Fruit fly (Drosophila melanogaster): ENCODE results near the gene ND-51.

Gene ND-51

DNA sequence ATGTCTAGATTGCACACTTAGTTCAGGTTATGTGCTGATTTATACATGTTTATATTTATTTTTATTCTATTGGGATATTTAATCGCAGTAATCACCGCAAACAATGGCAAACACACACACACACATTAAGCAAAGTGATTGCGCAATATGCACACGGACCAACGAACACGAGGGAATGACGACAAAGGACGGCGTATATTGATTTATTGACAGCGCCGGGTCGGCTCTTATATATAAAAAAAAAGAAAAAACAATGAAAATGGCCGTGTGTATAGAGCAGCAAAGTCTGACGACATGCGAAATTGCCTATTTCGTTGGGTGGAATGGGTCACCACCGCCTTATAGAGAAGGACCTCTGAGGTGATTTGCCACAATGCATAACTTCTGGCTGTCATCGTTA lies 48.2 kb upstream of the ND-51 start:
- peak; percentile 33 for TF ChIP-seq abd-A (tag; optimal IDR thresholded peaks at IDR 0.05)
- peak; percentile 89 for TF ChIP-seq onecut (GFP tag; IDR thresholded peaks at IDR 0.05)
- TF ChIP-seq ATbp (GFP tag; optimal IDR thresholded peaks at IDR 0.05): no peak

DNA sequence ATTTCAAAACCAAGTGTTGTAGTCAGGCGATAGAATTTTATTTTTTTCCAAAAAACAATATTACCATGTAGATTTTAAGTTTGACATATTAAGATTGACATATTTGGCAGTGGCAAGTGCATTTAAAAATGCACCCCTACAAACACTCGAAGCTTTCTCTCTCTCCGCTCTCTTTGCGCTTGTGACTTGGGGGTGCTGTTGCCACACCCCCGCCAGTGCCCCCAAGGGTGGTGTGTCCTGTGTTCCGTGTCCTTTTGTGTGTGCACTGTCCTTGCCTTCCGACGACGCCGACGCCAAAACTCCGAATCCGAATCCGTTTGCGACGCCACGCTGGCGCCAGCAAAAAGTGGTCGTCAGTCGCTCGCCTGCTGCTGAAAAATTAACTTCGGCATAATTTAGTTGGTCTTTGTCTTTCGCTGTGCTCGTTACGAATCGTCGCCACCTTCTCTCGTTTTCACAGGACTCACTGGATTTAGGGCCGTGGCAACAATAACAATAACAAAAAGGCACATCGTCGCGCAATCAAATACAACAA lies 46.8 kb upstream of the ND-51 start:
- TF ChIP-seq CG12744 (GFP tag; optimal IDR thresholded peaks at IDR 0.05) (no peak), CG32532 (GFP tag; IDR thresholded peaks at IDR 0.05) (no peak), CG14965 (GFP tag; optimal IDR thresholded peaks at IDR 0.05; ENCODE audit: borderline replicate concordance) (no peak), Med (GFP tag) (peak; percentile 73), repo (GFP tag; optimal IDR thresholded peaks at IDR 0.05) (no peak), Kr (GFP tag; optimal IDR thresholded peaks at IDR 0.05) (no peak), Sin3A (optimal IDR thresholded peaks at IDR 0.05) (no peak), CG11456 (GFP tag; IDR thresholded peaks at IDR 0.05) (no peak), Nf-YA (GFP tag; IDR thresholded peaks at IDR 0.05) (no peak), B-H1 (GFP tag; IDR thresholded peaks at IDR 0.05) (no peak), chinmo (GFP tag; IDR thresholded peaks at IDR 0.05; ENCODE audit: partially characterized antibody) (0 out of 4 replicates have a peak, but pooled peaks have one; percentile 31), CG4617 (GFP tag; optimal IDR thresholded peaks at IDR 0.05; ENCODE audit: borderline replicate concordance) (no peak), gem (tag; optimal IDR thresholded peaks at IDR 0.05) (no peak), br (optimal IDR thresholded peaks at IDR 0.05) (no peak), Deaf1 (tag; optimal IDR thresholded peaks at IDR 0.05) (peak; percentile 94), rib (GFP tag; IDR thresholded peaks at IDR 0.05) (no peak), wor (GFP tag; IDR thresholded peaks at IDR 0.05) (no peak), CG12299 (tag; optimal IDR thresholded peaks at IDR 0.05) (no peak), CG12769 (tag; optimal IDR thresholded peaks at IDR 0.05) (no peak), CG1602 (GFP tag; optimal IDR thresholded peaks at IDR 0.05) (no peak), otp (GFP tag; IDR thresholded peaks at IDR 0.05) (no peak), Sox100B (GFP tag; optimal IDR thresholded peaks at IDR 0.05) (no peak), Trl (optimal IDR thresholded peaks at IDR 0.05) (peak; percentile 32 to 56), Trl (GFP tag; optimal IDR thresholded peaks at IDR 0.05) (no peak), abd-A (tag; optimal IDR thresholded peaks at IDR 0.05) (peak; percentile 28), schlank (tag; optimal IDR thresholded peaks at IDR 0.05) (no peak), CG14441 (GFP tag; IDR thresholded peaks at IDR 0.05) (no peak), CG8944 (GFP tag; optimal IDR thresholded peaks at IDR 0.05) (no peak), CG4328 (GFP tag; optimal IDR thresholded peaks at IDR 0.05) (no peak), gcm (GFP tag; optimal IDR thresholded peaks at IDR 0.05) (no peak), Fer2 (tag; optimal IDR thresholded peaks at IDR 0.05) (no peak), CG12219 (GFP tag; optimal IDR thresholded peaks at IDR 0.05) (no peak), CG10366 (GFP tag; IDR thresholded peaks at IDR 0.05) (no peak), scrt (GFP tag; optimal IDR thresholded peaks at IDR 0.05) (peak; percentile 32), Blimp-1 (GFP tag; optimal IDR thresholded peaks at IDR 0.05) (no peak), Jarid2 (GFP tag; optimal IDR thresholded peaks at IDR 0.05) (peak; percentile 38), CG17385 (GFP tag; optimal IDR thresholded peaks at IDR 0.05) (no peak), CG7271 (tag; optimal IDR thresholded peaks at IDR 0.05) (no peak), CG8290 (GFP tag; optimal IDR thresholded peaks at IDR 0.05) (no peak), CG8290 (tag; optimal IDR thresholded peaks at IDR 0.05) (peak in 1 of 2 experiments; percentile 12), cato (GFP tag; optimal IDR thresholded peaks at IDR 0.05; ENCODE audit: borderline replicate concordance) (no peak), crol (GFP tag; IDR thresholded peaks at IDR 0.05) (peak; percentile 72), ewg (GFP tag; optimal IDR thresholded peaks at IDR 0.05) (peak; percentile 79), sens (GFP tag) (peak; percentile 8), CG12071 (GFP tag; optimal IDR thresholded peaks at IDR 0.05) (peak; percentile 19), chm (GFP tag; IDR thresholded peaks at IDR 0.05) (no peak), CG42726 (GFP tag; IDR thresholded peaks at IDR 0.05; ENCODE audit: partially characterized antibody) (0 out of 2 replicates have a peak, but pooled peaks have one; percentile 9), CG18599 (GFP tag; optimal IDR thresholded peaks at IDR 0.05) (peak; percentile 33)
